Worm (Caenorhabditis elegans) whole organism, L4/young adult: Measurements from ENCODE around the gene H10E21.1.

Experiments used
- W03F9.2 ChIP-seq: fragments of 150-350 bp; optimal IDR thresholded peaks from 2 replicates; lab custom pipeline; 2014; ENCODE audit warnings: missing biosample characterization, missing genetic modification characterization
- dao-5 ChIP-seq: sonication (generic microtip); optimal IDR thresholded peaks from 2 replicates; lab custom pipeline; 2016; ENCODE audit warnings: missing genotype, missing genetic modification characterization, moderate library complexity, missing compliant biosample characterization

ce11 chrIII:21276-21675 lies 5.7 kb downstream of the H10E21.1 start:
- TF ChIP-seq dao-5 (tag; lab: Kevin White, UChicago) (no peak), W03F9.2 (tag; lab: Kevin White, UChicago) (no peak)
